Fruit fly (Drosophila melanogaster) whole organism, embryonic: Measurements from ENCODE around the gene Nin.

Source experiments
- BEAF-32 ChIP-seq: fragments of 200-800 bp; sonication (Bioruptor generic); optimal IDR thresholded peaks from 3 replicates; lab custom pipeline; 2017; ENCODE audit warnings: missing biosample characterization, missing genetic modification characterization, mild to moderate bottlenecking, moderate library complexity, missing genetic modification reagents
- CG10274 ChIP-seq: fragments of 200-800 bp; sonication (Bioruptor generic); optimal IDR thresholded peaks from 3 replicates; lab custom pipeline; 2017; ENCODE audit warnings: missing biosample characterization, mild to moderate bottlenecking, missing genetic modification characterization
- CG10654 ChIP-seq: fragments of 200-800 bp; sonication (Bioruptor generic); optimal IDR thresholded peaks from 2 replicates; lab custom pipeline; 2016; ENCODE audit warnings: missing biosample characterization, missing genetic modification characterization
- CG13775 ChIP-seq: fragments of 200-800 bp; sonication (Bioruptor generic); optimal IDR thresholded peaks from 3 replicates; lab custom pipeline; 2017; ENCODE audit warnings: missing biosample characterization, mild to moderate bottlenecking, missing genetic modification characterization
- CG13894 ChIP-seq: fragments of 200-800 bp; sonication (Bioruptor generic); optimal IDR thresholded peaks from 3 replicates; lab custom pipeline; 2018; ENCODE audit warnings: missing biosample characterization, mild to moderate bottlenecking, missing genetic modification characterization, moderate library complexity
- CG16779 ChIP-seq: fragments of 200-800 bp; sonication (Bioruptor generic); IDR thresholded peaks from 2 replicates; pipeline ENCODE4 v1.3.6; 2022; ENCODE audit warnings: missing biosample characterization, missing genetic modification characterization
- CG18011 ChIP-seq: fragments of 200-800 bp; sonication (Bioruptor generic); optimal IDR thresholded peaks from 2 replicates; lab custom pipeline; 2017; ENCODE audit warnings: missing biosample characterization, missing genetic modification characterization, mild to moderate bottlenecking, moderate library complexity, missing genotype
- CG18262 ChIP-seq: fragments of 200-800 bp; optimal IDR thresholded peaks from 3 replicates; lab custom pipeline; 2019; ENCODE audit warnings: missing biosample characterization, mild to moderate bottlenecking, missing genetic modification characterization, moderate library complexity
- CG30431 ChIP-seq: fragments of 200-800 bp; sonication (Bioruptor generic); optimal IDR thresholded peaks from 2 replicates; lab custom pipeline; 2017; ENCODE audit warnings: missing biosample characterization, missing genetic modification characterization
- CG31388 ChIP-seq: fragments of 200-800 bp; sonication (Bioruptor generic); optimal IDR thresholded peaks from 2 replicates; lab custom pipeline; 2016; ENCODE audit warnings: missing biosample characterization, missing genetic modification characterization
- CG4617 ChIP-seq: fragments of 200-800 bp; sonication (Bioruptor generic); optimal IDR thresholded peaks from 3 replicates; lab custom pipeline; 2016; ENCODE audit warnings: missing biosample characterization, missing genetic modification characterization, borderline replicate concordance
- CG6689 ChIP-seq: fragments of 200-800 bp; sonication (Bioruptor generic); IDR thresholded peaks from 2 replicates; pipeline ENCODE4 v1.3.6; 2022; ENCODE audit warnings: missing biosample characterization, missing genetic modification characterization
- CG7963 ChIP-seq: fragments of 200-800 bp; sonication (Bioruptor generic); IDR thresholded peaks from 3 replicates; pipeline ENCODE4 v1.3.6; 2022; ENCODE audit warnings: missing biosample characterization, missing genetic modification characterization; ENCODE audit not compliant: partially characterized antibody
- CG8089 ChIP-seq: fragments of 200-800 bp; sonication (Bioruptor generic); optimal IDR thresholded peaks from 3 replicates; lab custom pipeline; 2016; ENCODE audit warnings: missing biosample characterization, missing genetic modification characterization
- Dbx ChIP-seq: fragments of 200-800 bp; sonication (Bioruptor generic); IDR thresholded peaks from 3 replicates; pipeline ENCODE4 v1.3.6; 2022; ENCODE audit warnings: missing biosample characterization, missing genetic modification characterization
- Dfd ChIP-seq, 2 experiments: fragments of >200 bp; optimal IDR thresholded peaks; 2 replicates each; lab custom pipeline; 2017; ENCODE audit warnings: missing biosample characterization in 2 of 2, missing genetic modification characterization in 2 of 2
- Dref ChIP-seq: fragments of 200-800 bp; sonication (Bioruptor generic); IDR thresholded peaks from 2 replicates; pipeline ENCODE4 v1.3.6; 2022; ENCODE audit warnings: missing biosample characterization, missing genetic modification characterization
- Hand ChIP-seq: fragments of 200-800 bp; sonication (Bioruptor generic); optimal IDR thresholded peaks from 2 replicates; lab custom pipeline; 2017; ENCODE audit warnings: mild to moderate bottlenecking, missing biosample characterization, missing genetic modification reagents, missing genetic modification characterization
- Hr78 ChIP-seq, 2 experiments: fragments of 200-800 bp in 1 of 2; fragments of >200 bp in 1 of 2; sonication (Bioruptor generic) in 1 of 2; optimal IDR thresholded peaks; 2 replicates each; lab custom pipeline; 2017 to 2019; ENCODE audit warnings: missing biosample characterization in 2 of 2, missing genetic modification characterization in 2 of 2, mild to moderate bottlenecking in 1 of 2, moderate library complexity in 1 of 2
- Nf-YA ChIP-seq: fragments of 200-800 bp; sonication (Bioruptor generic); IDR thresholded peaks from 2 replicates; pipeline ENCODE4 v1.3.6; 2022; ENCODE audit warnings: missing biosample characterization, missing genetic modification characterization
- NfI ChIP-seq: fragments of 200-800 bp; sonication (Bioruptor generic); optimal IDR thresholded peaks from 3 replicates; lab custom pipeline; 2018; ENCODE audit warnings: missing biosample characterization, mild to moderate bottlenecking, missing genetic modification characterization, moderate library complexity
- Sox102F ChIP-seq: fragments of 200-800 bp; sonication (Bioruptor generic); optimal IDR thresholded peaks from 2 replicates; lab custom pipeline; 2018; ENCODE audit warnings: missing biosample characterization, mild to moderate bottlenecking, missing genetic modification characterization, moderate library complexity
- Sry-δ ChIP-seq: fragments of 200-800 bp; sonication (Bioruptor generic); optimal IDR thresholded peaks from 2 replicates; lab custom pipeline; 2016; ENCODE audit warnings: missing biosample characterization, missing genetic modification characterization
- Xrp1 ChIP-seq: fragments of 200-800 bp; sonication (Bioruptor generic); IDR thresholded peaks from 2 replicates; pipeline ENCODE4 v1.3.6; 2022; ENCODE audit warnings: missing biosample characterization, missing genetic modification characterization
- bsh ChIP-seq, 2 experiments: fragments of 200-800 bp; sonication (Bioruptor generic); optimal IDR thresholded peaks; 2 replicates each; lab custom pipeline; 2017 to 2018; ENCODE audit warnings: mild to moderate bottlenecking in 2 of 2, missing biosample characterization in 2 of 2, missing genetic modification characterization in 2 of 2, moderate library complexity in 1 of 2
- cas ChIP-seq: fragments of 200-800 bp; sonication (Bioruptor generic); IDR thresholded peaks from 2 replicates; pipeline ENCODE4 v1.3.6; 2022; ENCODE audit warnings: missing biosample characterization, missing genetic modification characterization
- cato ChIP-seq: fragments of 200-800 bp; sonication (Bioruptor generic); optimal IDR thresholded peaks from 2 replicates; lab custom pipeline; 2016; ENCODE audit warnings: missing biosample characterization, missing genetic modification characterization, borderline replicate concordance
- cg ChIP-seq: fragments of 200-800 bp; sonication (Bioruptor generic); optimal IDR thresholded peaks from 3 replicates; lab custom pipeline; 2019; ENCODE audit warnings: missing biosample characterization, mild to moderate bottlenecking, missing genetic modification characterization, moderate library complexity
- chm ChIP-seq: fragments of 200-800 bp; sonication (Bioruptor generic); IDR thresholded peaks from 2 replicates; pipeline ENCODE4 v1.3.6; 2022; ENCODE audit warnings: missing biosample characterization, missing genetic modification characterization
- chn ChIP-seq: fragments of 200-800 bp; sonication (Bioruptor generic); optimal IDR thresholded peaks from 2 replicates; lab custom pipeline; 2016; ENCODE audit warnings: missing biosample characterization, missing genetic modification characterization
- ci ChIP-seq: fragments of 200-800 bp; sonication (Bioruptor generic); IDR thresholded peaks from 3 replicates; pipeline ENCODE4 v1.3.6; 2022; ENCODE audit warnings: missing biosample characterization, missing genetic modification characterization
- corto ChIP-seq: fragments of 200-800 bp; sonication (Bioruptor generic); optimal IDR thresholded peaks from 2 replicates; lab custom pipeline; 2016; ENCODE audit warnings: missing biosample characterization, mild to moderate bottlenecking, missing genetic modification characterization, moderate library complexity
- emc ChIP-seq: fragments of 200-800 bp; sonication (Bioruptor generic); optimal IDR thresholded peaks from 2 replicates; lab custom pipeline; 2016; ENCODE audit warnings: missing biosample characterization, missing genetic modification characterization
- ems ChIP-seq: fragments of 200-800 bp; sonication (Bioruptor generic); optimal IDR thresholded peaks from 3 replicates; lab custom pipeline; 2016; ENCODE audit warnings: missing biosample characterization, missing genetic modification characterization
- esg ChIP-seq: fragments of 200-800 bp; sonication (Bioruptor generic); conservative IDR thresholded peaks from 2 replicates; pipeline ENCODE4 v1.3.6; 2022; ENCODE audit warnings: missing biosample characterization, missing genetic modification characterization
- fd3F ChIP-seq: fragments of 200-800 bp; sonication (Bioruptor generic); optimal IDR thresholded peaks from 2 replicates; lab custom pipeline; 2018; ENCODE audit warnings: missing biosample characterization, mild to moderate bottlenecking, missing genetic modification characterization, moderate library complexity
- fu2 ChIP-seq: fragments of 200-800 bp; sonication (Bioruptor generic); optimal IDR thresholded peaks from 2 replicates; lab custom pipeline; 2016; ENCODE audit warnings: missing biosample characterization, missing genetic modification characterization
- gcm ChIP-seq: fragments of 200-800 bp; sonication (Bioruptor generic); optimal IDR thresholded peaks from 2 replicates; lab custom pipeline; 2019; ENCODE audit warnings: missing biosample characterization, mild to moderate bottlenecking, missing genetic modification characterization, moderate library complexity
- gem ChIP-seq: fragments of 200-800 bp; sonication (Bioruptor generic); optimal IDR thresholded peaks from 2 replicates; lab custom pipeline; 2019; ENCODE audit warnings: missing biosample characterization, mild to moderate bottlenecking, missing genetic modification characterization, moderate library complexity
- gro ChIP-seq: fragments of 200-800 bp; sonication (Bioruptor generic); optimal IDR thresholded peaks from 2 replicates; lab custom pipeline; 2016; ENCODE audit warnings: missing biosample characterization, missing genetic modification characterization
- kni ChIP-seq: fragments of 200-800 bp; sonication (Bioruptor generic); optimal IDR thresholded peaks from 3 replicates; lab custom pipeline; 2017; ENCODE audit warnings: mild to moderate bottlenecking, missing biosample characterization, missing genetic modification reagents, missing genetic modification characterization
- mld ChIP-seq: fragments of 200-800 bp; sonication (Bioruptor generic); IDR thresholded peaks from 3 replicates; pipeline ENCODE4 v1.3.6; 2022; ENCODE audit warnings: missing biosample characterization, missing genetic modification characterization; ENCODE audit not compliant: partially characterized antibody
- pita ChIP-seq: fragments of 200-800 bp; sonication (Bioruptor generic); optimal IDR thresholded peaks from 2 replicates; lab custom pipeline; 2017; ENCODE audit warnings: missing biosample characterization, mild to moderate bottlenecking, missing genetic modification characterization
- pnt ChIP-seq: fragments of 200-800 bp; sonication (Bioruptor generic); optimal IDR thresholded peaks from 3 replicates; lab custom pipeline; 2016; ENCODE audit warnings: missing biosample characterization, missing genetic modification characterization
- slou ChIP-seq: fragments of 200-800 bp; sonication (Bioruptor generic); optimal IDR thresholded peaks from 3 replicates; lab custom pipeline; 2016; ENCODE audit warnings: missing biosample characterization, missing genetic modification characterization
- slp2 ChIP-seq: fragments of 200-800 bp; sonication (Bioruptor generic); optimal IDR thresholded peaks from 2 replicates; lab custom pipeline; 2016; ENCODE audit warnings: missing biosample characterization, missing genetic modification characterization
- ssp ChIP-seq: fragments of 200-800 bp; sonication (Bioruptor generic); IDR thresholded peaks from 2 replicates; pipeline ENCODE4 v1.3.6; 2022; ENCODE audit warnings: missing biosample characterization, missing genetic modification characterization
- sug ChIP-seq: fragments of 200-800 bp; optimal IDR thresholded peaks from 2 replicates; lab custom pipeline; 2019; ENCODE audit warnings: missing biosample characterization, mild to moderate bottlenecking, missing genetic modification characterization, moderate library complexity
- tx ChIP-seq: fragments of 200-800 bp; sonication (Bioruptor generic); optimal IDR thresholded peaks from 2 replicates; lab custom pipeline; 2016; ENCODE audit warnings: missing biosample characterization, missing genetic modification characterization

Gene Nin

dm6 chr2L:5261223-5261984 lies 16.9 kb downstream of the Nin start (continued):
- no peak for TF ChIP-seq CG8089 (GFP tag; lab: Kevin White, UChicago)
- TF ChIP-seq cg (GFP tag; lab: Kevin White, UChicago), result no peak
- TF ChIP-seq fu2 (GFP tag; lab: Kevin White, UChicago), result no peak
- TF ChIP-seq NfI (GFP tag; lab: Kevin White, UChicago), result peak; percentile 16
- no peak for TF ChIP-seq CG16779 (GFP tag; lab: Robert Waterston, UW)
- no peak for TF ChIP-seq Nf-YA (GFP tag; lab: Robert Waterston, UW)
- TF ChIP-seq CG30431 (GFP tag; lab: Kevin White, UChicago), result peak; percentile 23
- TF ChIP-seq Sry-δ (GFP tag; lab: Kevin White, UChicago), result no peak
- no peak for TF ChIP-seq pita (GFP tag; lab: Kevin White, UChicago)
- TF ChIP-seq Dbx (GFP tag; lab: Robert Waterston, UW), result no peak
- no peak for TF ChIP-seq CG31388 (GFP tag; lab: Kevin White, UChicago)
- peak; percentile 39 for TF ChIP-seq Sox102F (GFP tag; lab: Kevin White, UChicago)
- no peak; the same call in 1 of the 2 replicates for TF ChIP-seq CG6689
- peak; percentile 66 to 75 for TF ChIP-seq bsh (GFP tag; optimal IDR thresholded peaks at IDR 0.05; lab: Kevin White, UChicago)
- TF ChIP-seq Hand (GFP tag; lab: Kevin White, UChicago), result no peak
- TF ChIP-seq ems, result no peak
- TF ChIP-seq Dref (GFP tag; lab: Robert Waterston, UW), result no peak
- no peak for TF ChIP-seq tx (GFP tag; lab: Kevin White, UChicago)
- peak; percentile 13 for TF ChIP-seq pnt (GFP tag; lab: Kevin White, UChicago)
- TF ChIP-seq mld (GFP tag; lab: Robert Waterston, UW), result no peak
- no peak for TF ChIP-seq slp2 (GFP tag; lab: Kevin White, UChicago)
- TF ChIP-seq CG10654 (GFP tag; lab: Kevin White, UChicago), result no peak
- no peak for TF ChIP-seq fd3F (GFP tag; lab: Kevin White, UChicago)
- no peak for TF ChIP-seq Dfd (GFP tag; optimal IDR thresholded peaks at IDR 0.05; lab: Kevin White, UChicago)
- no peak for TF ChIP-seq CG7963
- TF ChIP-seq cato, result no peak
- no peak for TF ChIP-seq sug
- TF ChIP-seq Hr78 (GFP tag; optimal IDR thresholded peaks at IDR 0.05; lab: Kevin White, UChicago), result no peak
- TF ChIP-seq CG13894 (tag; lab: Kevin White, UChicago), result no peak
- no peak for TF ChIP-seq chm
- no peak for TF ChIP-seq CG18011
- TF ChIP-seq cas (GFP tag; lab: Robert Waterston, UW), result no peak
- TF ChIP-seq Xrp1 (GFP tag; lab: Robert Waterston, UW), result peak; percentile 64; the same call in 1 of the 2 replicates
- TF ChIP-seq corto, result peak; percentile 74
- no peak for TF ChIP-seq emc (GFP tag; lab: Kevin White, UChicago)
- peak; percentile 71; the same call in 1 of the 3 replicates for TF ChIP-seq ci (GFP tag; lab: Robert Waterston, UW)
- TF ChIP-seq gcm (GFP tag; lab: Kevin White, UChicago), result no peak
- no peak for TF ChIP-seq CG10274 (GFP tag; lab: Kevin White, UChicago)
- TF ChIP-seq esg (GFP tag; lab: Robert Waterston, UW), result no peak
- peak; percentile 52 for TF ChIP-seq gem
- peak; percentile 65 for TF ChIP-seq CG18262 (tag; lab: Kevin White, UChicago)
- no peak for TF ChIP-seq slou (GFP tag; lab: Kevin White, UChicago)
- TF ChIP-seq ssp (GFP tag; lab: Robert Waterston, UW), result no peak
- TF ChIP-seq CG4617 (GFP tag; lab: Kevin White, UChicago), result no peak
- no peak for TF ChIP-seq gro (GFP tag; lab: Kevin White, UChicago)
- no peak for TF ChIP-seq BEAF-32
- no peak for TF ChIP-seq kni
- peak; percentile 28 for TF ChIP-seq chn (GFP tag; lab: Kevin White, UChicago)
- TF ChIP-seq CG13775, result no peak
